Worm (Caenorhabditis elegans) whole organism, L2 larva: ENCODE data around the gene phlp-2.
A peak's percentile ranks its signal among the peaks of the same experiment; 100 is the strongest.

Experiments used
- C34F6.9 ChIP-seq: fragments of 150-350 bp; optimal IDR thresholded peaks from 2 replicates; lab custom pipeline; 2014; ENCODE audit warnings: missing biosample characterization, missing genetic modification characterization
- aly-2 ChIP-seq: fragments of 150-350 bp; optimal IDR thresholded peaks from 2 replicates; lab custom pipeline; 2014; ENCODE audit warnings: missing biosample characterization, missing genetic modification characterization
- blmp-1 ChIP-seq: sonication (generic microtip); optimal IDR thresholded peaks from 2 replicates; lab custom pipeline; 2017; ENCODE audit warnings: missing genetic modification characterization, mild to moderate bottlenecking, missing compliant biosample characterization, antibody characterized with exemption, moderate library complexity; ENCODE audit not compliant: insufficient read depth
- ceh-16 ChIP-seq: fragments of 150-350 bp; optimal IDR thresholded peaks from 2 replicates; lab custom pipeline; 2014; ENCODE audit warnings: missing biosample characterization, missing genetic modification characterization
- ceh-82 ChIP-seq: fragments of 150-350 bp; optimal IDR thresholded peaks from 2 replicates; lab custom pipeline; 2014; ENCODE audit warnings: missing biosample characterization, missing genetic modification characterization
- crh-2 ChIP-seq: sonication (generic microtip); optimal IDR thresholded peaks from 2 replicates; lab custom pipeline; 2017; ENCODE audit warnings: missing biosample characterization, missing genetic modification characterization
- dmd-4 ChIP-seq: sonication (generic microtip); optimal IDR thresholded peaks from 2 replicates; lab custom pipeline; 2017; ENCODE audit warnings: missing biosample characterization, missing genetic modification characterization
- egl-27 ChIP-seq: sonication (generic microtip); optimal IDR thresholded peaks from 3 replicates; lab custom pipeline; 2017; ENCODE audit warnings: missing biosample characterization, missing genetic modification reagents, missing genetic modification characterization
- elt-3 ChIP-seq: sonication (generic microtip); optimal IDR thresholded peaks from 2 replicates; lab custom pipeline; 2017; ENCODE audit warnings: missing biosample characterization, missing genetic modification characterization
- fos-1 ChIP-seq: fragments of 150-350 bp; optimal IDR thresholded peaks from 2 replicates; lab custom pipeline; 2014; ENCODE audit warnings: missing biosample characterization, missing genetic modification characterization
- gmeb-1 ChIP-seq: fragments of 150-350 bp; optimal IDR thresholded peaks from 2 replicates; lab custom pipeline; 2014; ENCODE audit warnings: missing biosample characterization, missing genetic modification characterization
- lin-11 ChIP-seq: fragments of 150-350 bp; sonication (generic microtip); optimal IDR thresholded peaks from 2 replicates; lab custom pipeline; 2014; ENCODE audit warnings: missing biosample characterization, missing genetic modification characterization, inconsistent platforms, mixed read lengths
- lin-39 ChIP-seq: fragments of 150-350 bp; optimal IDR thresholded peaks from 2 replicates; lab custom pipeline; 2014; ENCODE audit warnings: missing biosample characterization, missing genetic modification reagents, missing genetic modification characterization
- lsy-2 ChIP-seq, 2 experiments: fragments of 150-350 bp in 1 of 2; sonication (generic microtip) in 1 of 2; optimal IDR thresholded peaks; 2 replicates each; lab custom pipeline; 2014 to 2017; ENCODE audit warnings: missing biosample characterization in 2 of 2, missing genetic modification characterization in 2 of 2
- mab-5 ChIP-seq: fragments of 150-350 bp; optimal IDR thresholded peaks from 2 replicates; lab custom pipeline; 2014; ENCODE audit warnings: missing biosample characterization, missing genetic modification characterization
- mbf-1 ChIP-seq: sonication (generic microtip); optimal IDR thresholded peaks from 2 replicates; lab custom pipeline; 2017; ENCODE audit warnings: missing biosample characterization, missing genetic modification characterization
- mdl-1 ChIP-seq, 2 experiments: fragments of 150-350 bp in 1 of 2; sonication (generic microtip) in 1 of 2; optimal IDR thresholded peaks; 2 replicates each; lab custom pipeline; 2017; ENCODE audit warnings: missing biosample characterization in 2 of 2, missing genetic modification characterization in 2 of 2
- nhr-10 ChIP-seq: sonication (generic microtip); optimal IDR thresholded peaks from 2 replicates; lab custom pipeline; 2017; ENCODE audit warnings: missing biosample characterization, missing genetic modification characterization
- nhr-11 ChIP-seq: fragments of 150-350 bp; optimal IDR thresholded peaks from 2 replicates; lab custom pipeline; 2014; ENCODE audit warnings: missing biosample characterization, missing genetic modification characterization
- nhr-12 ChIP-seq: fragments of 150-350 bp; optimal IDR thresholded peaks from 2 replicates; lab custom pipeline; 2014; ENCODE audit warnings: missing biosample characterization, missing genetic modification characterization
- nhr-23 ChIP-seq: fragments of 150-350 bp; optimal IDR thresholded peaks from 2 replicates; lab custom pipeline; 2014; ENCODE audit warnings: missing biosample characterization, missing genetic modification reagents, missing genetic modification characterization
- nhr-237 ChIP-seq: fragments of 150-350 bp; optimal IDR thresholded peaks from 2 replicates; lab custom pipeline; 2014; ENCODE audit warnings: missing biosample characterization, missing genetic modification characterization
- nhr-77 ChIP-seq: fragments of 150-350 bp; optimal IDR thresholded peaks from 2 replicates; lab custom pipeline; 2014; ENCODE audit warnings: missing biosample characterization, missing genetic modification characterization
- sem-4 ChIP-seq: fragments of 150-350 bp; optimal IDR thresholded peaks from 2 replicates; lab custom pipeline; 2014; ENCODE audit warnings: missing biosample characterization, missing genetic modification reagents, missing genetic modification characterization
- skn-1 ChIP-seq: sonication (generic microtip); optimal IDR thresholded peaks from 2 replicates; lab custom pipeline; 2017; ENCODE audit warnings: missing biosample characterization, missing genetic modification characterization
- sma-3 ChIP-seq: sonication (generic microtip); optimal IDR thresholded peaks from 2 replicates; lab custom pipeline; 2016; ENCODE audit warnings: missing genetic modification reagents, missing genetic modification characterization, missing compliant biosample characterization
- sma-9 ChIP-seq, 2 experiments: fragments of 150-350 bp in 1 of 2; sonication (generic microtip) in 1 of 2; optimal IDR thresholded peaks; 2 replicates each; lab custom pipeline; 2014 to 2016; ENCODE audit warnings: missing genetic modification characterization in 2 of 2, mild to moderate bottlenecking in 1 of 2, missing biosample characterization in 1 of 2, missing compliant biosample characterization in 1 of 2, missing genetic modification reagents in 1 of 2, moderate library complexity in 1 of 2
- snpc-4 ChIP-seq: fragments of 150-350 bp; optimal IDR thresholded peaks from 2 replicates; lab custom pipeline; 2014; ENCODE audit warnings: missing biosample characterization, missing genetic modification characterization
- unc-39 ChIP-seq: fragments of 150-350 bp; optimal IDR thresholded peaks from 2 replicates; lab custom pipeline; 2014; ENCODE audit warnings: missing biosample characterization, missing genetic modification characterization
- unc-55 ChIP-seq: fragments of 150-350 bp; sonication (generic microtip); optimal IDR thresholded peaks from 3 replicates; lab custom pipeline; 2014; ENCODE audit warnings: missing biosample characterization, missing genetic modification reagents, missing genetic modification characterization
- unc-62 ChIP-seq: fragments of 150-350 bp; optimal IDR thresholded peaks from 2 replicates; lab custom pipeline; 2014; ENCODE audit warnings: missing biosample characterization, missing genetic modification reagents, missing genetic modification characterization
- zag-1 ChIP-seq: fragments of 150-350 bp; optimal IDR thresholded peaks from 2 replicates; lab custom pipeline; 2014; ENCODE audit warnings: missing biosample characterization, missing genetic modification characterization
- ztf-1 ChIP-seq: fragments of 200-800 bp; sonication (Bioruptor generic); conservative IDR thresholded peaks from 2 replicates; pipeline ENCODE4 v1.3.6; 2022; ENCODE audit warnings: missing genetic modification characterization, missing compliant biosample characterization
- ztf-11 ChIP-seq: sonication (generic microtip); optimal IDR thresholded peaks from 2 replicates; lab custom pipeline; 2017; ENCODE audit warnings: missing biosample characterization, missing genetic modification characterization
- ztf-4 ChIP-seq: fragments of 150-350 bp; optimal IDR thresholded peaks from 2 replicates; lab custom pipeline; 2014; ENCODE audit warnings: missing biosample characterization, missing genetic modification characterization

The phlp-2 gene

DNA sequence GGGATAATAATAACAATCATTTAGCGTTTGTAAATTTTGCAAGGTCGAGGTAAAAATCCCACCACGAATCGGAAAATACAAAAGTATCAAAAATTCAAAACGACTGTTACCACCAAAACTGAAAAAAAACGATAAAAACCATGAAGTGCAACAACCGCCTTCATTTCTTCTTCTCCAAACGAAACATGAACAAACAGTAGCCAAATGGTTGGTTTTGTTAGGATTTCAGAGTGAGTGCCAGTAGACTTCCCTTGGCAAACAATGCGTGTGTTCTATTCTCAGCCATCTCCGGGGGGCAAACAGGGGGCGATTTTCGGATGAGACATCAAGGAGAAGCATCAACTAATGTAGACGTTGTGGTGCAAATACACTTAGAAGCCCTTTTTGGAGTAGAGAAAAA lies 15.4 kb downstream of the phlp-2 start:
- TF ChIP-seq ceh-82 (tag; lab: Kevin White, UChicago): no peak
- no peak for TF ChIP-seq ztf-4 (tag; lab: Kevin White, UChicago)
- TF ChIP-seq gmeb-1 (tag; lab: Kevin White, UChicago): no peak
- no peak for TF ChIP-seq nhr-10 (tag; lab: Kevin White, UChicago)
- no peak for TF ChIP-seq nhr-12 (tag; lab: Kevin White, UChicago)
- TF ChIP-seq sem-4: no peak
- no peak for TF ChIP-seq unc-55 (GFP tag; lab: Kevin White, UChicago)
- TF ChIP-seq ceh-16 (tag; lab: Kevin White, UChicago): no peak
- TF ChIP-seq snpc-4 (tag; lab: Kevin White, UChicago): no peak
- TF ChIP-seq lin-39: no peak
- TF ChIP-seq egl-27: no peak
- no peak for TF ChIP-seq unc-39 (tag; lab: Kevin White, UChicago)
- TF ChIP-seq C34F6.9: no peak
- TF ChIP-seq sma-9 (GFP tag; optimal IDR thresholded peaks at IDR 0.05; lab: Kevin White, UChicago): no peak
- TF ChIP-seq sma-9 (tag; optimal IDR thresholded peaks at IDR 0.05; lab: Kevin White, UChicago): no peak
- TF ChIP-seq mbf-1 (tag; lab: Kevin White, UChicago): no peak
- no peak for TF ChIP-seq nhr-237 (tag; lab: Kevin White, UChicago)

DNA sequence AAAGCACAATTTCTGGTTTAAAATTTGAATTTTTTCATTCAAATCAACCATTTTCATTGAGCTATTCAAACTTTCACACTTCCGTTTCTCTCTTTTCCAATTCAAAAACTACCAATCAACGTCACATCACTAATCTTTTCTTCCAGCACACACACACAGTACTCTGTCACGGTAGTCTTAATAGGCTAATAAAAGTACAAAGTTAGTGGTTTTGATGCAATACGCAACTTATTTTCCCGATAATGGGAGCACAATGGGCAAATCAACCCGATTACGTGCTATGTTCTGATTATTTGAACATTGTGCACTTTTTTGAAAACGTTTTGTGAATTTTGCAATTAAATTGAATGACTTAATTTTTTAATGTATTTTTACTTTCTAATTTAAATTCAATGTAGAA lies 18.1 kb downstream of the phlp-2 start:
- no peak for TF ChIP-seq unc-39 (tag; lab: Kevin White, UChicago)
- TF ChIP-seq zag-1: no peak
- TF ChIP-seq fos-1 (tag; lab: Kevin White, UChicago): peak; percentile 80

DNA sequence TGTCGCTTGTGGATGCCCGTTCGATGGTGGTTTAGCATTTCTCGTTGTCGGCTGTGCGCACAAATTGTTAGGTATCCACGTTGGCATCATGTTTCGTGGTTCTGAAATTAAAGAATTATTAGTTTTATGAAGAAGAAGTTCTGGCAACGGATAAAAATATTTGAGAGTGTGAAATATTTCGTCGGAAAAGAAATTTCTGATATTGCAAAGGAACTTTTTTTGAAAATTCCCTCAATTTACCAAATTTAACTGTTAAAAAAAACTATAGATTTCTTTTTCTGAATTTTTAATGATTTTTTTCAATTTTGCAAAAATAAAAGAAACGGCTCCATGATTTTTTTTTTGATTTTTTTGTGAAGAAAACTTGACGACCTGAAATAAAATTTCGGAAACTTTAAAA lies 18.7 kb downstream of the phlp-2 start, which contains the start of gene mpk-1:
mpk-1 (minus strand) TSS at position 101 of the 400 bp plus-strand sequence.
- no peak for TF ChIP-seq unc-62 (GFP tag; lab: Kevin White, UChicago)
- TF ChIP-seq lin-11: no peak
- no peak for TF ChIP-seq mab-5
- TF ChIP-seq mdl-1 (tag; optimal IDR thresholded peaks at IDR 0.05; lab: Kevin White, UChicago): no peak
- no peak for TF ChIP-seq nhr-10 (tag; lab: Kevin White, UChicago)
- no peak for TF ChIP-seq nhr-23
- TF ChIP-seq lin-39: no peak
- TF ChIP-seq egl-27: no peak
- no peak for TF ChIP-seq ztf-11 (tag; lab: Kevin White, UChicago)
- no peak for TF ChIP-seq sma-3

DNA sequence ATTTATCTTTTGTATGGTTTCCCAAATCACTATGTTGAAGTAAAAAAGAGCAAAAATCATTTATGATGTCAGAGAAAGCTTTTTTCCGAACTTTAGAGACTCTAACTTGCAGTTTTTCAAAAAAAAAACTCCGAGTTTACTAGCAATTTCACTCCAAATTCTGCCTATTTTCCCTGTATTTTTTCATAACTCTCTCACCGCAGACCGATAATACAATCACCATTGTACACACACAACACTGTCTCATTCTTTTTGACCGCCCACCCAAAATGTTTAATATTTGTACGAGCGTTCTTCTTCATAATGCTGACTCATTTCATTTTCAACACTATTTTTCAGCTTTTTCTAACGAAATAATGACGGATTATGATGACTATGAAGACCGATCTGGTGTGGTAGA lies 19.6 kb downstream of the phlp-2 start, which contains the start of gene F43C1.5:
F43C1.5 (plus strand) TSS at position 301 of the 400 bp plus-strand sequence.
- TF ChIP-seq nhr-12 (tag; lab: Kevin White, UChicago) (no peak), gmeb-1 (tag; lab: Kevin White, UChicago) (no peak), nhr-77 (tag; lab: Kevin White, UChicago) (no peak)

DNA sequence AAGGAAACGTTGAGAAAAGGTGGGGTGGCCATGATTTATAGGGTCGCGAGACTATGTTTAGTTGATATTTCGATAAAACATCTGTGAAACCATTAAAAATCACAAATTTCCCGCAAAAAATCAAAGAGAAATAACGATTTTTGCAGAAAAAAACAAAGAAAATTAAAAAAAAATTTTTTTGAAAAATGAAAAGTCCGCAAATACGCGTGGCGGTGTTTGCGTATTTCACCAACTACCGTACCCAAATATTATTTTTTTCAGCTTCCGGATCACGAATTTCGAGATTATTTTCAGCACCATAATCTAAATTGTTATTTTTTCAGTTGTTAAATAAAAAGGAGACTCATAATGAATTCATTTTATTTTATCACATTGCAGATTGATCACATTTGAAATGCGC lies 20.8 kb downstream of the phlp-2 start:
- TF ChIP-seq blmp-1 (tag; lab: Kevin White, UChicago) (no peak), sma-3 (no peak), lsy-2 (tag; optimal IDR thresholded peaks at IDR 0.05; lab: Kevin White, UChicago) (no peak), fos-1 (tag; lab: Kevin White, UChicago) (no peak), mdl-1 (tag; optimal IDR thresholded peaks at IDR 0.05; lab: Kevin White, UChicago) (no peak), unc-55 (GFP tag; lab: Kevin White, UChicago) (no peak), aly-2 (tag; lab: Kevin White, UChicago) (no peak), gmeb-1 (tag; lab: Kevin White, UChicago) (no peak), sem-4 (no peak), crh-2 (tag; lab: Kevin White, UChicago) (no peak), ztf-11 (tag; lab: Kevin White, UChicago) (no peak), elt-3 (no peak), dmd-4 (tag; lab: Kevin White, UChicago) (no peak), skn-1 (tag; lab: Kevin White, UChicago) (no peak), ztf-4 (tag; lab: Kevin White, UChicago) (no peak), sma-9 (GFP tag; optimal IDR thresholded peaks at IDR 0.05; lab: Kevin White, UChicago) (no peak), sma-9 (tag; optimal IDR thresholded peaks at IDR 0.05; lab: Kevin White, UChicago) (no peak), nhr-11 (no peak), ztf-1 (GFP tag; lab: Robert Waterston, UW) (no peak)
